Worm (Caenorhabditis elegans) whole organism, L2 larva: Measurements from ENCODE around the gene C14B9.2.
A peak's percentile ranks its signal among the peaks of the same experiment; 100 is the strongest.

ENCODE experiments used
- F13H6.1 ChIP-seq: sonication (generic microtip); optimal IDR thresholded peaks from 2 replicates; lab custom pipeline; 2016; ENCODE audit warnings: missing genetic modification characterization, missing compliant biosample characterization
- ZK546.5 ChIP-seq: sonication (generic microtip); optimal IDR thresholded peaks from 2 replicates; lab custom pipeline; 2017; ENCODE audit warnings: missing biosample characterization, missing genetic modification characterization
- alr-1 ChIP-seq: fragments of 150-350 bp; optimal IDR thresholded peaks from 2 replicates; lab custom pipeline; 2014; ENCODE audit warnings: missing biosample characterization, missing genetic modification characterization
- blmp-1 ChIP-seq: sonication (generic microtip); optimal IDR thresholded peaks from 2 replicates; lab custom pipeline; 2017; ENCODE audit warnings: missing genetic modification characterization, mild to moderate bottlenecking, missing compliant biosample characterization, antibody characterized with exemption, moderate library complexity; ENCODE audit not compliant: insufficient read depth
- ceh-82 ChIP-seq: fragments of 150-350 bp; optimal IDR thresholded peaks from 2 replicates; lab custom pipeline; 2014; ENCODE audit warnings: missing biosample characterization, missing genetic modification characterization
- egl-27 ChIP-seq: sonication (generic microtip); optimal IDR thresholded peaks from 3 replicates; lab custom pipeline; 2017; ENCODE audit warnings: missing biosample characterization, missing genetic modification reagents, missing genetic modification characterization
- elt-1 ChIP-seq: fragments of 150-350 bp; optimal IDR thresholded peaks from 2 replicates; lab custom pipeline; 2014; ENCODE audit warnings: missing biosample characterization, missing genetic modification characterization
- elt-3 ChIP-seq: sonication (generic microtip); optimal IDR thresholded peaks from 2 replicates; lab custom pipeline; 2017; ENCODE audit warnings: missing biosample characterization, missing genetic modification characterization
- mdl-1 ChIP-seq, 2 experiments: fragments of 150-350 bp in 1 of 2; sonication (generic microtip) in 1 of 2; optimal IDR thresholded peaks; 2 replicates each; lab custom pipeline; 2017; ENCODE audit warnings: missing biosample characterization in 2 of 2, missing genetic modification characterization in 2 of 2
- nhr-237 ChIP-seq: fragments of 150-350 bp; optimal IDR thresholded peaks from 2 replicates; lab custom pipeline; 2014; ENCODE audit warnings: missing biosample characterization, missing genetic modification characterization
- nhr-77 ChIP-seq: fragments of 150-350 bp; optimal IDR thresholded peaks from 2 replicates; lab custom pipeline; 2014; ENCODE audit warnings: missing biosample characterization, missing genetic modification characterization
- skn-1 ChIP-seq: sonication (generic microtip); optimal IDR thresholded peaks from 2 replicates; lab custom pipeline; 2017; ENCODE audit warnings: missing biosample characterization, missing genetic modification characterization
- sma-9 ChIP-seq, 2 experiments: fragments of 150-350 bp in 1 of 2; sonication (generic microtip) in 1 of 2; optimal IDR thresholded peaks; 2 replicates each; lab custom pipeline; 2014 to 2016; ENCODE audit warnings: missing genetic modification characterization in 2 of 2, mild to moderate bottlenecking in 1 of 2, missing biosample characterization in 1 of 2, missing compliant biosample characterization in 1 of 2, missing genetic modification reagents in 1 of 2, moderate library complexity in 1 of 2
- zag-1 ChIP-seq: fragments of 150-350 bp; optimal IDR thresholded peaks from 2 replicates; lab custom pipeline; 2014; ENCODE audit warnings: missing biosample characterization, missing genetic modification characterization

DNA sequence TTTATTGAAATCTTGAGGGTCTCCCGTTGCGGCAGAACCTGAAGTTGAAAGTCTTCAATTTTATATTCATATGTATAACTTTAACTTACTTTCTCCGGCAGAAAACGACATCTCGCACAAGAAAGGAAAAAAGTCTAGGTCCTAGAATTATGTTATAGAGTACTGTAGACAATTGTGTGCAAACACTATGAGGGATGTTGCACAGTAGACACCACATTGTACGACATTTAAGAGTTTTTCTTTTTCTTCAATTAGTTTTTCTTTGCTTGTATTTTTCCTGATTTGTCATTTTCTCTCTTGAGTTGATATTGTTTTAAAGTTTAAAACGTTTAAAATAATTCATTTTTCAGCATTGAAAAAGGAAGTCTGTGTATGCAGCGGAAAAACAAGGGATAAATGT is 48.1 kb upstream of the C14B9.2 start, which contains the start of the genes K06H7.7 and grp-1:
- TF ChIP-seq ceh-82 (no peak), sma-9 (GFP tag; optimal IDR thresholded peaks at IDR 0.05; lab: Kevin White, UChicago) (peak; percentile 45), sma-9 (tag; optimal IDR thresholded peaks at IDR 0.05; lab: Kevin White, UChicago) (no peak), blmp-1 (no peak), egl-27 (no peak), mdl-1 (tag; optimal IDR thresholded peaks at IDR 0.05; lab: Kevin White, UChicago) (no peak), nhr-77 (no peak), skn-1 (no peak), zag-1 (tag; lab: Kevin White, UChicago) (peak; percentile 11), elt-1 (tag; lab: Kevin White, UChicago) (no peak), alr-1 (tag; lab: Kevin White, UChicago) (no peak), elt-3 (no peak), ZK546.5 (tag; lab: Kevin White, UChicago) (no peak), F13H6.1 (tag; lab: Kevin White, UChicago) (no peak), nhr-237 (tag; lab: Kevin White, UChicago) (no peak)
